Fruit fly (Drosophila melanogaster): ENCODE results near the gene Blos3.

DNA sequence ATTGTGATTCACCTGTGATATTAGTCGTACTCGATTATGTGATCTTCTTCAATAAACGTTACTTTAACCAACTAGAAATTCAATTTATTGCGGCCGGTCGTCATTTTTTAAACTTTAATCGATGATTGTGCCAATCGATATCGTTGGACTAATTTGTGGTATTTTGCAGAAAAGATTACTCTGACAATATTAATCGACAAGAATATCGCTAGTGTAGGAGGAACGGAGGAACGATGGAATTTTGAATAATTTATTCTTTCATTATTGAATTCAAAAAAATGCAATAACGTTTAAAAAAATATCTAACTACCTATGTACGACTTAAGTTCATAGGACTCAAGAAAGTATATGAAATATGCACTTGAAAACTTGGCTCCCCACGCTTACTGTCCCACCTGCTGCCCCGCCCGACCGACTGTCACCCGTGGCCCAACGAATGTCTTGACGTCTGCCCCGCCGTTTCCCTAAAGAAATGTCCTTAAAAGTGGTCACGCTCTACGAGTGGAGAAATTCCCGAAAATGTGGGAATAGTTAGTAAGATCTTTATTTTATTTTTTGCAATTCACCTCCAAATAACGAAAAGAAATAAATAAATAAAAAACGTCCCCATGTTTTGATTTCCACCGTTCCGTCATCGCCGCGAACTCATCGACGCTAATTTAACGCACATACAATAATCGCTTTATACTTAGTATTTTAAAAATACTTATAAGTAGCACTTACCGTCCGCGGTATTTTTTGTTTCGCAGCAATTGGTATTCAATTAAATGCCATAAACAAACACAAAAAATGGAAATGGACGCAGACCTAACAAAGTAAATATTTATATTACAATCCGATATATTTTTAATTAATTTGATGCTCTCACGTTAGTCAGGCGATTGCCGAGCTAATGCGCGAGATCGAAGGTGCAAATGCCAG, 4.3 kb upstream of the Blos3 start, which contains the start of gene CG14074:
- TF ChIP-seq toe (GFP tag; optimal IDR thresholded peaks at IDR 0.05), result no peak
- no peak for TF ChIP-seq kay (GFP tag; ENCODE audit: borderline replicate concordance)
- no peak for TF ChIP-seq CG11617 (GFP tag; optimal IDR thresholded peaks at IDR 0.05)
- no peak for TF ChIP-seq CG5204 (GFP tag; optimal IDR thresholded peaks at IDR 0.05)
- no peak for TF ChIP-seq Crg-1 (GFP tag; optimal IDR thresholded peaks at IDR 0.05)

Measured in whole organism, adult.